Worm (Caenorhabditis elegans): Measurements from ENCODE around the gene ech-6.

- TF ChIP-seq pha-2 (tag; optimal IDR thresholded peaks at IDR 0.05) (no peak), T23F11.4 (GFP tag; optimal IDR thresholded peaks at IDR 0.05) (no peak), sdc-2 (tag; optimal IDR thresholded peaks at IDR 0.05) (no peak), unc-55 (GFP tag; optimal IDR thresholded peaks at IDR 0.05) (no peak), hlh-13 (GFP tag; optimal IDR thresholded peaks at IDR 0.05) (no peak)
Observed at ce11 chrIII:9760184-9760583, 7.5 kb upstream of the ech-6 start.
